Fruit fly (Drosophila melanogaster) whole organism, adult: ENCODE results near the gene Pstk.

Experiments used
- CG14711 ChIP-seq: fragments of 200-800 bp; sonication (Bioruptor generic); optimal IDR thresholded peaks from 2 replicates; lab custom pipeline; 2018; ENCODE audit warnings: missing biosample characterization, mild to moderate bottlenecking, missing genetic modification characterization, moderate library complexity
- Hr96 ChIP-seq: fragments of 200-800 bp; sonication (Bioruptor generic); optimal IDR thresholded peaks from 2 replicates; lab custom pipeline; 2016; ENCODE audit warnings: missing biosample characterization, missing genetic modification characterization
- Mnt ChIP-seq: fragments of 200-800 bp; sonication (Bioruptor generic); optimal IDR thresholded peaks from 2 replicates; lab custom pipeline; 2016; ENCODE audit warnings: missing biosample characterization, mild to moderate bottlenecking, missing genetic modification characterization
- bab1 ChIP-seq: fragments of 200-800 bp; sonication (Bioruptor generic); optimal IDR thresholded peaks from 3 replicates; lab custom pipeline; 2019; ENCODE audit warnings: missing biosample characterization, mild to moderate bottlenecking, missing genetic modification characterization, moderate library complexity
- cnc ChIP-seq, 2 experiments: fragments of >200 bp; optimal IDR thresholded peaks; 2 replicates each; lab custom pipeline; 2017
- kay ChIP-seq: fragments of 200-800 bp; sonication (Bioruptor generic); peaks from one replicate; lab custom pipeline; 2016; ENCODE audit warnings: missing biosample characterization, missing genetic modification characterization, borderline replicate concordance
- ovo ChIP-seq: fragments of 200-800 bp; sonication (Bioruptor generic); optimal IDR thresholded peaks from 2 replicates; lab custom pipeline; 2016; ENCODE audit warnings: missing biosample characterization, missing genetic modification characterization

DNA sequence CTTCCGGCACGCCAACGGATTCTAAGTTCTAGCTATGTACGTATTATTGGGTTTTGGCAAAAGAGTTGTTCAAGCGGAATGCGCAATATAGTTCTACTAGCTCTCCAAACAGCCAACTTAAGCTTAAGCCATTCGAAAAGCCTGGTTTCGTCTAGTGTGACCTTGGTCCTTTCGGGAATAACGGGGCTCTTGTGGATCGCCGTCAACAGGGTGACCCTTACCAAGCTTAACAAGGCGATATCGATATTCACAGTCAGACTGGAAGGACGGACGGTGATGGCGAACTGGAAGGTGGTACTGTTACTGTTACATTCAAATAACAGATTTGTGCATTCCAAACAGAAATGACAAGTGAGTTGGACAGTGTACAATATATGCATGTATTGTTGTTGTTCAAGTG, 44.6 kb downstream of the Pstk start:
- TF ChIP-seq ovo (GFP tag; lab: Kevin White, UChicago) (peak; percentile 85), cnc (optimal IDR thresholded peaks at IDR 0.05; lab: Kevin White, UChicago) (no peak), bab1 (GFP tag; lab: Kevin White, UChicago) (no peak), kay (GFP tag; lab: Kevin White, UChicago) (no peak), Hr96 (GFP tag; lab: Kevin White, UChicago) (no peak), Mnt (GFP tag; lab: Kevin White, UChicago) (no peak), CG14711 (no peak)
